Fruit fly (Drosophila melanogaster): ENCODE results near the gene sba.

The sba gene

DNA sequence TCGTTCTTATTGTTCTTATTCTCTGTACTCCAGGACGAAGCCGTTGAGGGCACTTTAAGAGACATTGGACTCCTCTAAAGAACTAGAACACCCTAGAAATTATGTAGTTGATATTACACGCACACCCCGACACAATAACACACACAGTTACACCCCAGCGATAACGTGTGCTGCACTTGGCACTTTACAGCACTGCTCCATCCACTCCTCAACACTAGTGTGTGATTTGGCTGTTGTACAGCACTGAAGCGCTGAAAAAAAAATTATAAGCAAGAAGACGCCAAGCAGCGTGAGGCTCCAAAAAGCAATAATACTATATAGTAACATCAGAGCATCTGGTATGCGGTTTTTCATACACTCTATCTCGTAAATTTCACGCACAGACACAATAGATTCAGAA, 38.1 kb upstream of the sba start:
- no peak for TF ChIP-seq CG12605 (GFP tag; IDR thresholded peaks at IDR 0.05)
- no peak for TF ChIP-seq CG4496 (GFP tag; IDR thresholded peaks at IDR 0.05)
- TF ChIP-seq CG17806 (tag; optimal IDR thresholded peaks at IDR 0.05): no peak
- no peak for TF ChIP-seq Pif1A (GFP tag; optimal IDR thresholded peaks at IDR 0.05)
- no peak for TF ChIP-seq D1 (tag; optimal IDR thresholded peaks at IDR 0.05)

DNA sequence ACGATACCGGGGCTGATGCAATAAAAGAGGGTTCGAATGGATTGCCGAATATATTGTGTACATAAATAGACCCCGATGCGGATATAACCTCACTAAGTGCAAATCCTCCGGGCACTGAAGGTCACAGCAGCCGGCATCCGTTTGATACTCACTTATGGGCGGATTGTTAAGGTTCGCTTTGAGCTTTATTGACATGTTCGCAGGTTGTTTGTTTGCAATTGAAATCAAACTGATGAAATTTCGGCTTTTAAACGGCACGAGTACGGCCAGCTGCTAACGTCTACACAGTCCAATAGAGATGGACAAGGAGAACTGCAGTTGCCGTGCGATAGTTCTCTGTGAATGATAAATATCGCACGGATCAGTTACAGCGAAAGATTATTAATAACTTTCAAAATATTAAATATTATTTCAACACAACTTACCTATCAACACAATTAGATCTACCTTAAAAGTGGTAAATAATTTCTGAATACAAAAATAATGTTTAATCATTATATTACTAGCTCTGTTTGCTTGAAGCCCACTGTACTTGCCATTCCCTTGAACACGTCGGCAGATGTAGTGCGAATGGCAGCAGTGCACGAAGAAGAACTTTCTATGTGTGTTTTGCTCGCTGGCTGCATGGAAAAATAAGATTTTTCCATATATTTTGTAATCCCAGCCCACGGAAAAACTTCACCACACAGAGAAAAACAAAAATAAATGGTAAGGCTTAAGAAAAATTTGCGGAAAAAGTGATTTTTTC, 35.5 kb upstream of the sba start, which contains the start of the genes GluProRS and AP-1sigma:
TSS of gene GluProRS (minus strand) at position 301 of the 748 bp plus-strand sequence.
TSS of gene AP-1sigma (plus strand) at position 561 of the 748 bp plus-strand sequence.
- TF ChIP-seq rn (GFP tag; IDR thresholded peaks at IDR 0.05): peak; percentile 91
- peak; percentile 77 for TF ChIP-seq CG34367 (tag; optimal IDR thresholded peaks at IDR 0.05)
- TF ChIP-seq Ets98B (GFP tag; IDR thresholded peaks at IDR 0.05): peak; percentile 93
- TF ChIP-seq D1 (tag; optimal IDR thresholded peaks at IDR 0.05): no peak
- no peak for TF ChIP-seq EcR (GFP tag; optimal IDR thresholded peaks at IDR 0.05)
- TF ChIP-seq CG8301 (tag; optimal IDR thresholded peaks at IDR 0.05): peak; percentile 79
- TF ChIP-seq CG9948 (tag; optimal IDR thresholded peaks at IDR 0.05): peak; percentile 82
- TF ChIP-seq CG17806 (tag; optimal IDR thresholded peaks at IDR 0.05): peak; percentile 85
- TF ChIP-seq CG10348 (GFP tag; IDR thresholded peaks at IDR 0.05): peak; percentile 89
- peak; percentile 81 for TF ChIP-seq Pif1B (GFP tag; optimal IDR thresholded peaks at IDR 0.05)
- peak; percentile 86 for TF ChIP-seq CG8159 (tag; optimal IDR thresholded peaks at IDR 0.05)
- peak; percentile 97 for TF ChIP-seq CG4496 (GFP tag; IDR thresholded peaks at IDR 0.05)
- TF ChIP-seq CG12605 (GFP tag; IDR thresholded peaks at IDR 0.05): peak; percentile 94
- TF ChIP-seq Snoo (tag; optimal IDR thresholded peaks at IDR 0.05): peak; percentile 75
- TF ChIP-seq CG13204 (GFP tag; optimal IDR thresholded peaks at IDR 0.05): no peak
- peak; percentile 91 for TF ChIP-seq CG32121 (GFP tag; IDR thresholded peaks at IDR 0.05)
- TF ChIP-seq CG15710 (tag; optimal IDR thresholded peaks at IDR 0.05): peak; percentile 83
- peak; percentile 86 for TF ChIP-seq fd96Ca (GFP tag; IDR thresholded peaks at IDR 0.05)
- TF ChIP-seq CG14655 (GFP tag; optimal IDR thresholded peaks at IDR 0.05): no peak
- peak; percentile 23 for TF ChIP-seq gl (tag; optimal IDR thresholded peaks at IDR 0.05)
- peak; percentile 81 for TF ChIP-seq Pif1A (GFP tag; optimal IDR thresholded peaks at IDR 0.05)

DNA sequence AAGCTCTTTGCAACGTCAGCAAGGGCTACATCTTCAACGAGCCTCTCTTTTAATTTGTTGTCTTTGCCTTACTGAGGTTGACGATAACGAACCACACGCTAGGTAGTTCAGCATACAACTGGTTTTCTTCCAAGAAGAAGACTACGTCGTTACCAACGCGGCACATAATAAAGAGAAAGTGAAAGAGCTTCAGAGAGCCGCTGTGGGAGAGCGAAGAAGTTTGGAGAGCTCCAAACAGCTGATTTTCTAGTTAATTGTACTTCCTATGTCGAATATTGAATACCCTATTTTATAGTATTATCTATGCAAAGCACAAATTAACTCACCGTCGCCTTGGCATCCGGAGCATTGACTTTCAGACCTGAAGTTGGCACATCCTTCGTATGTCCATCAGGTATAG, 32.6 kb upstream of the sba start:
- no peak for TF ChIP-seq CG17806 (tag; optimal IDR thresholded peaks at IDR 0.05)
- no peak for TF ChIP-seq fd96Ca (GFP tag; IDR thresholded peaks at IDR 0.05)
- TF ChIP-seq D1 (tag; optimal IDR thresholded peaks at IDR 0.05): no peak
- peak; percentile 3 for TF ChIP-seq CG8159 (tag; optimal IDR thresholded peaks at IDR 0.05)
- peak; percentile 42; the same call in 1 of the 2 replicates for TF ChIP-seq Ets98B (GFP tag; IDR thresholded peaks at IDR 0.05)
- TF ChIP-seq Pif1B (GFP tag; optimal IDR thresholded peaks at IDR 0.05): peak; percentile 50
- TF ChIP-seq EcR (GFP tag; optimal IDR thresholded peaks at IDR 0.05): peak; percentile 40
- TF ChIP-seq CG4496 (GFP tag; IDR thresholded peaks at IDR 0.05): no peak
- TF ChIP-seq CG8301 (tag; optimal IDR thresholded peaks at IDR 0.05): peak; percentile 20
- no peak for TF ChIP-seq CG15710 (tag; optimal IDR thresholded peaks at IDR 0.05)
- peak; percentile 3 for TF ChIP-seq Snoo (tag; optimal IDR thresholded peaks at IDR 0.05)
- no peak for TF ChIP-seq CG34367 (tag; optimal IDR thresholded peaks at IDR 0.05)
- peak; percentile 26 for TF ChIP-seq Pif1A (GFP tag; optimal IDR thresholded peaks at IDR 0.05)
- TF ChIP-seq CG12605 (GFP tag; IDR thresholded peaks at IDR 0.05): peak; percentile 45; the same call in 1 of the 2 replicates

DNA sequence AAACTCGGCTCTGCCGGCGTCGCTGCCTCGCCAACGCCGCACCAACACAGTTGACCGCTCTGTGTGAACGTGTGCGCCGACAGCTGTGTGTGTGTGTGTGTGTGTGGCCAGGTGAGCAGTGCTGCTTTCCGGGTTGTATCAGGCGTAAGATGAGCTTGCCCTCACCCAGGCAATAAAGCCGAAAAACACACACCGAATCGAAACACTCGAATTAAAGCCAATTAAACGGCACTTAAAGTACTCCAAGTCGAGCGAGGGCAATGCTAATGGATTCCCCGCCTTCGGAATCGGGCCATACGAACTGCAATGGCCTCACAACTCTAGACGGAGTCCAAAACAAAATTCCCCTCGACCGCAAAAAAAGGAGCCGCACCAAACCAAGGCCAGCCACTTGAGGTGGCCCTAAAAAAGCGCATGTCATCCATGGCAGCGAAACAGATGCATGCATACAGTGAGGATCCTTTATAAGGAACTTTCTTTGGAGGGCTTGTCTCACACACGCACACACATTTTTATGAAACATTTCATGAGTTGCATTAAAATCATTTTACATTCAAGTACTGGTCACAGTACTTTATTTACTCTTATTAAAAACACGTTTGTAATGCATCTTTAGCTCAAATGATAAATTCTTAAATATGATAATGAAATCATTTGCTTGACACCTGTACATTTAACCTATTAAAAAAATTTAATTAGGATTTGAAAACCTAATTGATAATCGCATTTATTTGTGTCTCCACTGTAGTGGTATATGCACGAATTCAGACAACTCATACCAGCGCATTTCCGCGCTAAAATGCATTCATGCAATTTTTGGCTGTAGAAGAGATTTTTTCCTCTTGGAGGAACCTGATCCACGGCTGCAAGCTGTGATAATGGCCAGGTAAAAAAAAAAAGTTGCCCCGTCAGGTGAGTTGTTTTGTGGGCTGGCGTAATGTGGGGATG, 26.0 kb upstream of the sba start:
- TF ChIP-seq CG32121 (GFP tag; IDR thresholded peaks at IDR 0.05): peak; percentile 72
- peak; percentile 95 for TF ChIP-seq CG34367 (tag; optimal IDR thresholded peaks at IDR 0.05)
- TF ChIP-seq CG14655 (GFP tag; optimal IDR thresholded peaks at IDR 0.05): peak; percentile 93
- TF ChIP-seq fd96Ca (GFP tag; IDR thresholded peaks at IDR 0.05): peak; percentile 50; the same call in 2 of the 3 replicates
- TF ChIP-seq CG13204 (GFP tag; optimal IDR thresholded peaks at IDR 0.05): peak; percentile 88
- peak; percentile 62 for TF ChIP-seq EcR (GFP tag; optimal IDR thresholded peaks at IDR 0.05)
- TF ChIP-seq Ets98B (GFP tag; IDR thresholded peaks at IDR 0.05): peak; percentile 15
- peak; percentile 91 for TF ChIP-seq Snoo (tag; optimal IDR thresholded peaks at IDR 0.05)
- peak; percentile 98 for TF ChIP-seq CG15710 (tag; optimal IDR thresholded peaks at IDR 0.05)
- TF ChIP-seq CG8159 (tag; optimal IDR thresholded peaks at IDR 0.05): peak; percentile 99
- peak; percentile 89 for TF ChIP-seq CG8301 (tag; optimal IDR thresholded peaks at IDR 0.05)
- TF ChIP-seq CG17806 (tag; optimal IDR thresholded peaks at IDR 0.05): peak; percentile 95
- peak; percentile 93 for TF ChIP-seq D1 (tag; optimal IDR thresholded peaks at IDR 0.05)
- peak; percentile 47; the same call in 1 of the 2 replicates for TF ChIP-seq rn (GFP tag; IDR thresholded peaks at IDR 0.05)
- peak; percentile 93 for TF ChIP-seq Pif1B (GFP tag; optimal IDR thresholded peaks at IDR 0.05)
- TF ChIP-seq CG12605 (GFP tag; IDR thresholded peaks at IDR 0.05): peak; percentile 47
- TF ChIP-seq CG10348 (GFP tag; IDR thresholded peaks at IDR 0.05): peak; percentile 17; the same call in 1 of the 2 replicates
- TF ChIP-seq Pif1A (GFP tag; optimal IDR thresholded peaks at IDR 0.05): peak; percentile 94
- TF ChIP-seq CG4496 (GFP tag; IDR thresholded peaks at IDR 0.05): peak; percentile 72; the same call in 2 of the 3 replicates
- TF ChIP-seq CG9948 (tag; optimal IDR thresholded peaks at IDR 0.05): peak; percentile 96
- peak; percentile 82 for TF ChIP-seq gl (tag; optimal IDR thresholded peaks at IDR 0.05)

DNA sequence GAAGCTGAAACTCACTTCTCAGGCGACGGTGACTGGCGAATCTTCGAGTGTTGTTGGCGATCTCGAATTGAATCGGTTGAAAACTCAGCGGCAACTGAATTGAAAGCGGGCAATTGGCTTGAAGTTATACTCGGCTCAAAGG, 25.4 kb upstream of the sba start, which contains the start of gene CG12268:
TSS of gene CG12268 (minus strand) at position 101 of the 142 bp plus-strand sequence.
- no peak for TF ChIP-seq gl (tag; optimal IDR thresholded peaks at IDR 0.05)
- TF ChIP-seq rn (GFP tag; IDR thresholded peaks at IDR 0.05): no peak
- TF ChIP-seq CG13204 (GFP tag; optimal IDR thresholded peaks at IDR 0.05): no peak
- no peak for TF ChIP-seq CG9948 (tag; optimal IDR thresholded peaks at IDR 0.05)
- no peak for TF ChIP-seq EcR (GFP tag; optimal IDR thresholded peaks at IDR 0.05)
- no peak for TF ChIP-seq CG12605 (GFP tag; IDR thresholded peaks at IDR 0.05)
- TF ChIP-seq D1 (tag; optimal IDR thresholded peaks at IDR 0.05): no peak
- no peak for TF ChIP-seq CG4496 (GFP tag; IDR thresholded peaks at IDR 0.05)
- TF ChIP-seq Pif1B (GFP tag; optimal IDR thresholded peaks at IDR 0.05): no peak
